Fruit fly (Drosophila melanogaster) whole organism, embryonic: ENCODE data around the gene Larp7.
A peak's percentile ranks its signal among the peaks of the same experiment; 100 is the strongest.

Experiments
- Bgb ChIP-seq: fragments of 200-800 bp; sonication (Bioruptor generic); IDR thresholded peaks from 2 replicates; pipeline ENCODE4 v1.3.6; 2022; ENCODE audit warnings: missing biosample characterization, missing genetic modification characterization; ENCODE audit not compliant: partially characterized antibody
- CG10959 ChIP-seq: fragments of 200-800 bp; sonication (Bioruptor generic); IDR thresholded peaks from 2 replicates; pipeline ENCODE4 v1.3.6; 2022; ENCODE audit warnings: missing biosample characterization, missing genetic modification characterization
- CG11093 ChIP-seq: fragments of 200-800 bp; sonication (Bioruptor generic); IDR thresholded peaks from 3 replicates; pipeline ENCODE4 v1.3.6; 2022; ENCODE audit warnings: missing biosample characterization, missing genetic modification characterization
- CG11504 ChIP-seq: fragments of 200-800 bp; sonication (Bioruptor generic); optimal IDR thresholded peaks from 3 replicates; lab custom pipeline; 2019; ENCODE audit warnings: missing biosample characterization, mild to moderate bottlenecking, missing genetic modification characterization, moderate library complexity
- CG12391 ChIP-seq: fragments of 200-800 bp; sonication (Bioruptor generic); optimal IDR thresholded peaks from 3 replicates; lab custom pipeline; 2018; ENCODE audit warnings: missing biosample characterization, mild to moderate bottlenecking, missing genetic modification characterization, moderate library complexity
- CG12942 ChIP-seq: fragments of 200-800 bp; sonication (Bioruptor generic); optimal IDR thresholded peaks from 3 replicates; lab custom pipeline; 2016; ENCODE audit warnings: missing biosample characterization, missing genetic modification characterization
- CG13296 ChIP-seq: fragments of 200-800 bp; sonication (Bioruptor generic); optimal IDR thresholded peaks from 3 replicates; lab custom pipeline; 2018; ENCODE audit warnings: missing biosample characterization, mild to moderate bottlenecking, missing genetic modification characterization
- CG14667 ChIP-seq: fragments of 200-800 bp; sonication (Bioruptor generic); IDR thresholded peaks from 2 replicates; pipeline ENCODE4 v1.3.6; 2022; ENCODE audit warnings: missing biosample characterization, missing genetic modification characterization
- CG15479 ChIP-seq: fragments of 200-800 bp; sonication (Bioruptor generic); optimal IDR thresholded peaks from 3 replicates; lab custom pipeline; 2019; ENCODE audit warnings: missing biosample characterization, mild to moderate bottlenecking, missing genetic modification characterization, moderate library complexity
- CG15514 ChIP-seq: fragments of 200-800 bp; sonication (Bioruptor generic); optimal IDR thresholded peaks from 3 replicates; lab custom pipeline; 2017; ENCODE audit warnings: missing biosample characterization, missing genetic modification characterization, mild to moderate bottlenecking, moderate library complexity, missing genetic modification reagents
- CG2199 ChIP-seq: fragments of 200-800 bp; sonication (Bioruptor generic); IDR thresholded peaks from 3 replicates; pipeline ENCODE4 v1.3.6; 2022; ENCODE audit warnings: missing biosample characterization, missing genetic modification characterization
- CG2202 ChIP-seq: fragments of 200-800 bp; sonication (Bioruptor generic); optimal IDR thresholded peaks from 2 replicates; lab custom pipeline; 2018; ENCODE audit warnings: missing biosample characterization, mild to moderate bottlenecking, missing genetic modification characterization
- CG31441 ChIP-seq: fragments of 200-800 bp; sonication (Bioruptor generic); IDR thresholded peaks from 2 replicates; pipeline ENCODE4 v1.3.6; 2022; ENCODE audit warnings: missing biosample characterization, missing genetic modification characterization
- CG3281 ChIP-seq: fragments of 200-800 bp; sonication (Bioruptor generic); optimal IDR thresholded peaks from 3 replicates; lab custom pipeline; 2017; ENCODE audit warnings: missing biosample characterization, mild to moderate bottlenecking, missing genetic modification characterization
- CG4282 ChIP-seq: fragments of 200-800 bp; sonication (Bioruptor generic); optimal IDR thresholded peaks from 2 replicates; lab custom pipeline; 2016; ENCODE audit warnings: missing biosample characterization, missing genetic modification characterization
- CG4707 ChIP-seq: fragments of 200-800 bp; sonication (Bioruptor generic); optimal IDR thresholded peaks from 2 replicates; lab custom pipeline; 2018; ENCODE audit warnings: missing biosample characterization, mild to moderate bottlenecking, missing genetic modification characterization, moderate library complexity
- CG4820 ChIP-seq: fragments of 200-800 bp; sonication (Bioruptor generic); optimal IDR thresholded peaks from 3 replicates; lab custom pipeline; 2016; ENCODE audit warnings: missing biosample characterization, missing genetic modification characterization
- CG8290 ChIP-seq, 3 experiments: fragments of 200-800 bp; sonication (Bioruptor generic); optimal IDR thresholded peaks; 2 replicates each; lab custom pipeline; 2016 to 2019; ENCODE audit warnings: missing biosample characterization in 3 of 3, missing genetic modification characterization in 3 of 3, mild to moderate bottlenecking in 2 of 3, moderate library complexity in 1 of 3
- CG8478 ChIP-seq: fragments of >200 bp; optimal IDR thresholded peaks from 2 replicates; lab custom pipeline; 2018
- CkIIα-i1 ChIP-seq: fragments of 200-800 bp; sonication (Bioruptor generic); IDR thresholded peaks from 2 replicates; pipeline ENCODE4 v1.3.6; 2022; ENCODE audit warnings: missing biosample characterization, missing genetic modification characterization
- Fer2 ChIP-seq: fragments of 200-800 bp; sonication (Bioruptor generic); optimal IDR thresholded peaks from 2 replicates; lab custom pipeline; 2018; ENCODE audit warnings: missing biosample characterization, mild to moderate bottlenecking, missing genetic modification characterization, moderate library complexity
- Fer3 ChIP-seq: fragments of 200-800 bp; sonication (Bioruptor generic); optimal IDR thresholded peaks from 2 replicates; lab custom pipeline; 2018; ENCODE audit warnings: missing biosample characterization, mild to moderate bottlenecking, missing genetic modification characterization, moderate library complexity
- Med ChIP-seq: fragments of 200-800 bp; sonication (Bioruptor generic); peaks from one replicate; lab custom pipeline; 2016; ENCODE audit warnings: missing biosample characterization, missing genetic modification characterization, mild to moderate bottlenecking, inconsistent platforms, moderate library complexity
- Ptx1 ChIP-seq: fragments of 200-800 bp; sonication (Bioruptor generic); IDR thresholded peaks from 2 replicates; pipeline ENCODE4 v1.3.6; 2022; ENCODE audit warnings: missing biosample characterization, missing genetic modification characterization
- Rx ChIP-seq: fragments of 200-800 bp; sonication (Bioruptor generic); IDR thresholded peaks from 2 replicates; pipeline ENCODE4 v1.3.6; 2022; ENCODE audit warnings: missing biosample characterization, missing genetic modification characterization
- Stat92E ChIP-seq, 3 experiments: fragments of >200 bp in 2 of 3; fragments of 200-800 bp in 1 of 3; sonication (Bioruptor generic) in 1 of 3; optimal IDR thresholded peaks; 2 replicates each; lab custom pipeline; 2017 to 2019; ENCODE audit warnings: missing biosample characterization in 3 of 3, missing genetic modification characterization in 3 of 3, mild to moderate bottlenecking in 1 of 3, moderate library complexity in 1 of 3
- aop ChIP-seq: fragments of 200-800 bp; sonication (Bioruptor generic); IDR thresholded peaks from 2 replicates; pipeline ENCODE4 v1.3.6; 2022; ENCODE audit warnings: missing biosample characterization, missing genetic modification characterization
- ash1 ChIP-seq: fragments of 200-800 bp; sonication (Bioruptor generic); optimal IDR thresholded peaks from 2 replicates; lab custom pipeline; 2018; ENCODE audit warnings: missing biosample characterization, mild to moderate bottlenecking, missing genetic modification characterization
- caup ChIP-seq: fragments of 200-800 bp; sonication (Bioruptor generic); optimal IDR thresholded peaks from 3 replicates; lab custom pipeline; 2017; ENCODE audit warnings: missing biosample characterization, mild to moderate bottlenecking, missing genetic modification characterization, moderate library complexity; ENCODE audit not compliant: severe bottlenecking
- chinmo ChIP-seq: fragments of 200-800 bp; sonication (Bioruptor generic); IDR thresholded peaks from 4 replicates; pipeline ENCODE4 v1.3.6; 2022; ENCODE audit warnings: missing biosample characterization, missing genetic modification characterization; ENCODE audit not compliant: partially characterized antibody
- corto ChIP-seq: fragments of 200-800 bp; sonication (Bioruptor generic); optimal IDR thresholded peaks from 2 replicates; lab custom pipeline; 2016; ENCODE audit warnings: missing biosample characterization, mild to moderate bottlenecking, missing genetic modification characterization, moderate library complexity
- exex ChIP-seq: fragments of 200-800 bp; sonication (Bioruptor generic); optimal IDR thresholded peaks from 4 replicates; lab custom pipeline; 2018; ENCODE audit warnings: missing biosample characterization, mild to moderate bottlenecking, missing genetic modification characterization, moderate library complexity
- gem ChIP-seq: fragments of 200-800 bp; sonication (Bioruptor generic); optimal IDR thresholded peaks from 2 replicates; lab custom pipeline; 2019; ENCODE audit warnings: missing biosample characterization, mild to moderate bottlenecking, missing genetic modification characterization, moderate library complexity
- hb ChIP-seq: fragments of 200-800 bp; sonication (Bioruptor generic); IDR thresholded peaks from 3 replicates; pipeline ENCODE4 v1.3.6; 2022; ENCODE audit warnings: missing biosample characterization, missing genetic modification characterization; ENCODE audit not compliant: partially characterized antibody
- luna ChIP-seq: fragments of 200-800 bp; sonication (Bioruptor generic); optimal IDR thresholded peaks from 2 replicates; lab custom pipeline; 2016; ENCODE audit warnings: missing biosample characterization, missing genetic modification characterization
- maf-S ChIP-seq: fragments of 200-800 bp; sonication (Bioruptor generic); optimal IDR thresholded peaks from 2 replicates; lab custom pipeline; 2016; ENCODE audit warnings: missing biosample characterization, missing genetic modification characterization
- mirr ChIP-seq: fragments of 200-800 bp; sonication (Bioruptor generic); optimal IDR thresholded peaks from 3 replicates; lab custom pipeline; 2018; ENCODE audit warnings: missing biosample characterization, mild to moderate bottlenecking, missing genetic modification characterization
- nerfin-1 ChIP-seq: fragments of 200-800 bp; sonication (Bioruptor generic); optimal IDR thresholded peaks from 3 replicates; lab custom pipeline; 2019; ENCODE audit warnings: missing biosample characterization, mild to moderate bottlenecking, missing genetic modification characterization, moderate library complexity
- nerfin-2 ChIP-seq: fragments of 200-800 bp; sonication (Bioruptor generic); IDR thresholded peaks from 2 replicates; pipeline ENCODE4 v1.3.6; 2022; ENCODE audit warnings: missing biosample characterization, missing genetic modification characterization; ENCODE audit not compliant: partially characterized antibody
- nmo ChIP-seq: fragments of 200-800 bp; sonication (Bioruptor generic); optimal IDR thresholded peaks from 2 replicates; lab custom pipeline; 2018; ENCODE audit warnings: missing biosample characterization, mild to moderate bottlenecking, missing genetic modification characterization, moderate library complexity
- pb ChIP-seq: fragments of 200-800 bp; sonication (Bioruptor generic); optimal IDR thresholded peaks from 3 replicates; lab custom pipeline; 2016; ENCODE audit warnings: missing biosample characterization, missing genetic modification characterization
- pita ChIP-seq: fragments of 200-800 bp; sonication (Bioruptor generic); optimal IDR thresholded peaks from 2 replicates; lab custom pipeline; 2017; ENCODE audit warnings: missing biosample characterization, mild to moderate bottlenecking, missing genetic modification characterization
- pros ChIP-seq: fragments of 200-800 bp; sonication (Bioruptor generic); optimal IDR thresholded peaks from 3 replicates; lab custom pipeline; 2019; ENCODE audit warnings: missing biosample characterization, mild to moderate bottlenecking, missing genetic modification characterization, moderate library complexity
- sd ChIP-seq: fragments of 200-800 bp; sonication (Bioruptor generic); optimal IDR thresholded peaks from 3 replicates; lab custom pipeline; 2018; ENCODE audit warnings: missing biosample characterization, mild to moderate bottlenecking, missing genetic modification characterization, moderate library complexity
- sqz ChIP-seq: fragments of 200-800 bp; sonication (Bioruptor generic); optimal IDR thresholded peaks from 3 replicates; lab custom pipeline; 2018; ENCODE audit warnings: missing biosample characterization, mild to moderate bottlenecking, missing genetic modification characterization
- sug ChIP-seq: fragments of 200-800 bp; optimal IDR thresholded peaks from 2 replicates; lab custom pipeline; 2019; ENCODE audit warnings: missing biosample characterization, mild to moderate bottlenecking, missing genetic modification characterization, moderate library complexity
- tap ChIP-seq: fragments of 200-800 bp; optimal IDR thresholded peaks from 3 replicates; lab custom pipeline; 2019; ENCODE audit warnings: missing biosample characterization, mild to moderate bottlenecking, missing genetic modification characterization, moderate library complexity

Gene Larp7

dm6 chrX:9201080-9201479 is 42.5 kb upstream of the Larp7 start (continued):
- TF ChIP-seq CG2199 (GFP tag; lab: Robert Waterston, UW) (0 out of 3 replicates have a peak, but pooled peaks have one; percentile 45), sug (tag; lab: Kevin White, UChicago) (peak; percentile 95), CG4282 (GFP tag; lab: Kevin White, UChicago) (no peak), caup (peak; percentile 11), chinmo (GFP tag; lab: Robert Waterston, UW) (0 out of 4 replicates have a peak, but pooled peaks have one; percentile 33), CG8290 (GFP tag; optimal IDR thresholded peaks at IDR 0.05; lab: Kevin White, UChicago) (no peak), CG8290 (tag; optimal IDR thresholded peaks at IDR 0.05; lab: Kevin White, UChicago) (no peak), CG15514 (GFP tag; lab: Kevin White, UChicago) (peak; percentile 19), Med (GFP tag; lab: Kevin White, UChicago) (peak; percentile 51), pros (GFP tag; lab: Kevin White, UChicago) (no peak), Bgb (no peak), corto (no peak), CG14667 (GFP tag; lab: Robert Waterston, UW) (no peak), CG13296 (peak; percentile 13), sd (tag; lab: Kevin White, UChicago) (peak; percentile 55), tap (tag; lab: Kevin White, UChicago) (no peak), CG3281 (peak; percentile 7), mirr (GFP tag; lab: Kevin White, UChicago) (peak; percentile 96), ash1 (no peak), CG11093 (GFP tag; lab: Robert Waterston, UW) (no peak), pita (GFP tag; lab: Kevin White, UChicago) (no peak), sqz (peak; percentile 29), CG8478 (lab: Kevin White, UChicago) (no peak), exex (tag; lab: Kevin White, UChicago) (peak; percentile 85), CG4820 (no peak)
- TF ChIP-seq, all 482 proteins: peak for 22

DNA sequence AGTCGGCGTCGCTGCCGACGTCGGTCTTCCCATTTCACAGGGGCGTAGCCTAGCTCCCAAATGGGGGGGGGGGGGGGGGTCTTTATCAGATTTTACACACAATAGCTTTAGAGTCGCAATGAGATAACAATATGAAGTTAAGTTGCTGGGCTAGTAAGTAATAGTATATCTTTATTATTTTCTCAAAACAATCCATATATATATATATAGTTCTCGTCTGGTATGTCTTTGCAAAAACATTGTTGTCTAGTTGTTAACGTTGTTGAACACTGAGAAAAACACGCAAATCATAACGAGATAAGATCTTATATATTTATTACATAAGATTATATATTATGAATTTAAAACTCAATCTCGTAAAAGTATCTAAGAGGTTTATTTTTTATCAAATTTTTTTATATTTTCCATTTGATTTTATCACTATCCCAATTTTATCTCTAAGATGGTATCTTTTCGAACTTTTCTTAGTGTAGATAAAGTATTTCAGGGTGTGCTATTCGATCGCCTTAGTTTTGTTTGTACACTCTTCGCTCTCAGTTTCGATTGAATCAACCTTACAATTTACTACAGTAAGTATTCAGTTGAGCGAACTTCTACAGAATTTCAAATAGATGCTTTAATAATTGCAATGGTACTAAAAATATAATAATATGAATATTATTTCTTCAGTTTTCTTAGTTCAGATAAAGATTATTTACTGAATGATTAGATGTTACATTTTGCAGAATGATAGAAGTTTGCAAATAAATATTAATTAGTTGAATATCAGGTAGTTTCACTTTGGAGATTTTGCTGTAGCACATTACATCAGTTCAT is 41.5 kb upstream of the Larp7 start:
- TF ChIP-seq caup (peak; percentile 87), Rx (peak; percentile 63), CG31441 (GFP tag; lab: Robert Waterston, UW) (peak; percentile 67), CG12391 (peak; percentile 76), Ptx1 (peak; percentile 79), Fer3 (tag; lab: Kevin White, UChicago) (peak; percentile 87), maf-S (GFP tag; lab: Kevin White, UChicago) (peak; percentile 25), CG15479 (GFP tag; lab: Kevin White, UChicago) (no peak), pb (no peak), Fer2 (tag; lab: Kevin White, UChicago) (peak; percentile 46), nmo (GFP tag; lab: Kevin White, UChicago) (peak; percentile 53), CG12942 (GFP tag; lab: Kevin White, UChicago) (no peak), nerfin-1 (tag; lab: Kevin White, UChicago) (peak; percentile 6), pros (GFP tag; lab: Kevin White, UChicago) (no peak), CkIIα-i1 (GFP tag; lab: Robert Waterston, UW) (peak; percentile 54; the same call in 1 of the 2 replicates), hb (no peak), gem (peak; percentile 80), aop (GFP tag; lab: Robert Waterston, UW) (no peak), nerfin-2 (no peak), CG2202 (tag; lab: Kevin White, UChicago) (no peak), CG11504 (tag; lab: Kevin White, UChicago) (peak; percentile 64), CG4707 (no peak), luna (peak; percentile 16), CG13296 (peak; percentile 64), CG10959 (0 out of 2 replicates have a peak, but pooled peaks have one; percentile 38), Stat92E (GFP tag; optimal IDR thresholded peaks at IDR 0.05; lab: Kevin White, UChicago) (no peak)
